Worm (Caenorhabditis elegans): Measurements from ENCODE around the gene mog-3.
A peak's percentile ranks its signal among the peaks of the same experiment; 100 is the strongest.

The mog-3 gene

DNA sequence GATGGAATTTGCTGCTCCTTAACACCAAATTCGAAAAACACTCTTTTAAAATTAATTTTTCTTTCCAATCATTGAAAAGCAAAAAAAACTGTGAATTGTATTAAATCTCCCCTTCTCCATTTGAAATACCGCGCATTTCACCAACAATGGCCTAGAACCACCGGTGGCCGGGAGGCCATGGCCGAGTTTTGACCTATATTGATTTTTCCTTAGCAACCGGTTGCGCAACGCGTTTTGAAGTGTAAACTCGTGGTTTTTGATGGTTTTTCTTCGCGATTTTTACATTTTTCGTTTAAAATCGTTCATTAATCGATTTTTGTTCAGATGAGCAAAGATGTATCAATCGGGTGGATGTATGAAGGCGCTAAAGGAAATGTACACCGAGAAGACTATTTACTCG is at the start of gene mog-3:
Gene mog-3, plus strand, starts transcription at position 319 of the 400 bp plus-strand sequence.
- TF ChIP-seq pha-2 (tag; optimal IDR thresholded peaks at IDR 0.05), result no peak
- TF ChIP-seq gmeb-2 (tag; optimal IDR thresholded peaks at IDR 0.05), result peak; percentile 9
- TF ChIP-seq ceh-30 (tag; optimal IDR thresholded peaks at IDR 0.05), result no peak
- TF ChIP-seq pros-1 (tag; optimal IDR thresholded peaks at IDR 0.05), result no peak
- TF ChIP-seq pag-3 (tag; optimal IDR thresholded peaks at IDR 0.05; ENCODE audit: borderline replicate concordance), result no peak
- peak; percentile 26 for TF ChIP-seq madf-2 (tag; optimal IDR thresholded peaks at IDR 0.05)
- TF ChIP-seq tbx-2 (tag; optimal IDR thresholded peaks at IDR 0.05), result peak; percentile 91
- peak; percentile 23 for TF ChIP-seq ttx-3 (tag; optimal IDR thresholded peaks at IDR 0.05)
- peak; percentile 50 for TF ChIP-seq pqm-1 (tag; optimal IDR thresholded peaks at IDR 0.05)
- peak; percentile 51 for TF ChIP-seq nfya-1 (tag; optimal IDR thresholded peaks at IDR 0.05)
- TF ChIP-seq pha-4 (tag; optimal IDR thresholded peaks at IDR 0.05), result no peak
- TF ChIP-seq sox-2 (GFP tag; IDR thresholded peaks at IDR 0.05), result no peak
- TF ChIP-seq K02D7.2 (tag; optimal IDR thresholded peaks at IDR 0.05), result no peak
- TF ChIP-seq pat-9 (tag; optimal IDR thresholded peaks at IDR 0.05), result no peak
- peak; percentile 92 for TF ChIP-seq ceh-2 (tag; optimal IDR thresholded peaks at IDR 0.05)
- TF ChIP-seq T23F11.4 (GFP tag; optimal IDR thresholded peaks at IDR 0.05), result no peak
- no peak for TF ChIP-seq ceh-24 (tag; optimal IDR thresholded peaks at IDR 0.05)
- no peak for TF ChIP-seq ceh-45 (GFP tag; IDR thresholded peaks at IDR 0.05)
- TF ChIP-seq nhr-232 (tag; optimal IDR thresholded peaks at IDR 0.05), result no peak
- no peak for TF ChIP-seq odd-2 (tag; optimal IDR thresholded peaks at IDR 0.05)
- peak; percentile 57 for TF ChIP-seq unc-42 (tag; optimal IDR thresholded peaks at IDR 0.05)
- peak; percentile 78 for TF ChIP-seq ref-2 (tag; optimal IDR thresholded peaks at IDR 0.05)
- no peak for TF ChIP-seq sox-4 (tag; optimal IDR thresholded peaks at IDR 0.05)
- no peak for TF ChIP-seq pax-1 (tag; optimal IDR thresholded peaks at IDR 0.05)
- peak; percentile 89 for TF ChIP-seq tbx-7 (tag; optimal IDR thresholded peaks at IDR 0.05)
- TF ChIP-seq Y22D7AL.16 (tag; optimal IDR thresholded peaks at IDR 0.05), result no peak
- peak; percentile 98 for TF ChIP-seq ceh-48 (tag; optimal IDR thresholded peaks at IDR 0.05)
- peak; percentile 59 for TF ChIP-seq F13H6.1 (tag; optimal IDR thresholded peaks at IDR 0.05)
- TF ChIP-seq hlh-8 (tag; optimal IDR thresholded peaks at IDR 0.05), result peak; percentile 87
- TF ChIP-seq unc-86 (tag; optimal IDR thresholded peaks at IDR 0.05), result peak; percentile 17
- TF ChIP-seq mec-3 (tag; optimal IDR thresholded peaks at IDR 0.05; ENCODE audit: borderline replicate concordance), result peak; percentile 88
- TF ChIP-seq nhr-11 (tag; optimal IDR thresholded peaks at IDR 0.05), result no peak
- peak; percentile 12 for TF ChIP-seq hlh-30 (tag; optimal IDR thresholded peaks at IDR 0.05; ENCODE audit: insufficient read depth)
- TF ChIP-seq elt-4 (tag; optimal IDR thresholded peaks at IDR 0.05), result no peak
- TF ChIP-seq ceh-34 (tag; optimal IDR thresholded peaks at IDR 0.05), result peak; percentile 33
- no peak for TF ChIP-seq syd-9 (tag; optimal IDR thresholded peaks at IDR 0.05)
- TF ChIP-seq rnt-1 (tag; optimal IDR thresholded peaks at IDR 0.05), result peak; percentile 87
- TF ChIP-seq dmd-4 (tag; optimal IDR thresholded peaks at IDR 0.05; ENCODE audit: borderline replicate concordance), result no peak
- no peak for TF ChIP-seq ceh-6 (GFP tag; optimal IDR thresholded peaks at IDR 0.05)
- TF ChIP-seq ets-4 (tag; optimal IDR thresholded peaks at IDR 0.05), result peak; percentile 100
- TF ChIP-seq ceh-14 (tag; optimal IDR thresholded peaks at IDR 0.05), result peak; percentile 72
- peak; percentile 30 for TF ChIP-seq ztf-16 (tag; optimal IDR thresholded peaks at IDR 0.05)
- TF ChIP-seq che-1 (tag; optimal IDR thresholded peaks at IDR 0.05), result no peak
- no peak for TF ChIP-seq dve-1 (tag; optimal IDR thresholded peaks at IDR 0.05)
- TF ChIP-seq elt-2 (tag; optimal IDR thresholded peaks at IDR 0.05), result peak; percentile 64
- peak; percentile 7 for TF ChIP-seq ceh-18 (tag; optimal IDR thresholded peaks at IDR 0.05)
- peak; percentile 32 for TF ChIP-seq hlh-13 (GFP tag; optimal IDR thresholded peaks at IDR 0.05)
- TF ChIP-seq unc-3 (GFP tag; conservative IDR thresholded peaks at IDR 0.05), result peak; percentile 32; the same call in 1 of the 2 replicates
- no peak for TF ChIP-seq unc-3 (tag; optimal IDR thresholded peaks at IDR 0.05)
- TF ChIP-seq lin-11 (tag; optimal IDR thresholded peaks at IDR 0.05), result no peak
- no peak for TF ChIP-seq K09A11.1 (tag; optimal IDR thresholded peaks at IDR 0.05; ENCODE audit: insufficient read depth)
- no peak for TF ChIP-seq ama-1 (optimal IDR thresholded peaks at IDR 0.05)
- TF ChIP-seq eyg-1 (tag; optimal IDR thresholded peaks at IDR 0.05), result no peak
- TF ChIP-seq npax-4 (tag; optimal IDR thresholded peaks at IDR 0.05), result no peak
